Worm (Caenorhabditis elegans) whole organism, early embryonic: ENCODE results near the gene chmp-7.

Experiments used
- aly-1 ChIP-seq: sonication (generic microtip); optimal IDR thresholded peaks from 2 replicates; lab custom pipeline; 2016; ENCODE audit warnings: missing genetic modification characterization, missing compliant biosample characterization
- ama-1 ChIP-seq: fragments of 150-350 bp; optimal IDR thresholded peaks from 2 replicates; lab custom pipeline; 2014
- ets-7 ChIP-seq: sonication (generic microtip); optimal IDR thresholded peaks from 2 replicates; lab custom pipeline; 2016; ENCODE audit warnings: missing genotype, missing genetic modification characterization, missing compliant biosample characterization
- flt-1 ChIP-seq: fragments of 200-800 bp; sonication (Bioruptor generic); IDR thresholded peaks from 2 replicates; pipeline ENCODE4 v1.3.6; 2022; ENCODE audit warnings: missing genetic modification characterization, missing compliant biosample characterization
- pes-1 ChIP-seq: fragments of 200-800 bp; sonication (Bioruptor generic); IDR thresholded peaks from 2 replicates; pipeline ENCODE4 v1.3.6; 2022; ENCODE audit warnings: missing genetic modification reagents, missing genetic modification characterization, missing compliant biosample characterization
- tbx-11 ChIP-seq: fragments of 200-800 bp; sonication (Bioruptor generic); IDR thresholded peaks from 2 replicates; pipeline ENCODE4 v1.3.6; 2022; ENCODE audit warnings: missing genetic modification characterization, missing compliant biosample characterization
- tra-4 ChIP-seq: sonication (generic microtip); optimal IDR thresholded peaks from 2 replicates; lab custom pipeline; 2017; ENCODE audit warnings: missing genetic modification characterization, missing compliant biosample characterization

DNA sequence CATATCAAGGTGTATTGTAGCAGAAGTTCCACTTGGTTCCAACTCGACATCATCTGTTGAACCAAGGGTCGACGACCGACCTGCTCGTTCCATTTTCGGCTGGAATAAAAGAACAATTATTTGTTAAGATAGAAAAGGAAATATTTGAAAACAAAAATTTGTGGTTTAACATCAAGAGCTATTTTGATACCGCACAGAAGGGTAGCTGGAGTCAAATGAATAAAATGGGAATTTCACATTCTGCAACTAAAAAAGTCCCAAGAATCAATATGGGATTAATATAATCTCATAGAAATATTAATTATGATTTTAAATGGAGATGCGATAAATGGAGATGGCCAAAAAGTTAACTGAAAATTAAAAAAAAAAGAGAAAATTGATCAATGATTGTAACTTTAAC is 43.7 kb downstream of the chmp-7 start, which contains the start of gene clh-5:
- no peak for TF ChIP-seq ama-1 (lab: Kevin White, UChicago)
- no peak for TF ChIP-seq pes-1 (GFP tag; lab: Robert Waterston, UW)
- no peak for TF ChIP-seq tra-4
- TF ChIP-seq ets-7: no peak
- no peak for TF ChIP-seq tbx-11 (GFP tag; lab: Robert Waterston, UW)
- no peak for TF ChIP-seq flt-1
- TF ChIP-seq aly-1 (tag; lab: Kevin White, UChicago): no peak
